Fruit fly (Drosophila melanogaster): ENCODE results near the gene CG7772.
"Not testable (repeated sequence)": the region's sequence is repeated elsewhere in the genome, so short reads cannot be mapped to it uniquely, and the experiment has no call there.

The CG7772 gene

dm6 chrX:17907184-17908006 lies at the start of gene CG7772, which contains the start of gene Vps4:
TSS of gene CG7772 (minus strand) at chrX:17907261.
TSS of gene Vps4 (plus strand) at chrX:17907692.
- TF ChIP-seq CG8478 (optimal IDR thresholded peaks at IDR 0.05) (no peak), CTCF (optimal IDR thresholded peaks at IDR 0.05) (no peak)

DNA sequence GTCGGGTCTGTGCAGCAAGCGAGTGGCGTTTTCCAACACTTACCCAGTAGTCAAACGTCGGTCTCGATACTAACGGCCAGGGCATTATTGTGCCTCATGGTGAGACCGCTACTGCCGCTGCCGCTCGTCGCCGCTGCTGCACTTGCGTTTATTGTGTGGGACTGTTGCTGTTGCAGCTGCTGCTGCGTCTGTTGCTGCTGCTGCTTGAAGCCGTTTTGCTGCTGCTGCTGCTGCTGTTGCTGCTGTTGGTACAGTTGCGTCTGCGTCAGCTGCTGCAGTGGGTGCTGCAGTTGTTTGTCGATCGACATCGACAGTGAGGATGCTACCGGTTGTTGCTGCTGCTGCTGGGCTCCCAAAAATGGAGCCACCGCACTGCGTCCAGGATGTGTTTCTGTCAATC lies 33.6 kb upstream of the CG7772 start:
- TF ChIP-seq CG8478 (optimal IDR thresholded peaks at IDR 0.05), result no peak
- TF ChIP-seq CTCF (optimal IDR thresholded peaks at IDR 0.05), result no peak

dm6 chrX:17924034-17924433 lies 17.0 kb upstream of the CG7772 start:
- TF ChIP-seq CG8478 (optimal IDR thresholded peaks at IDR 0.05) (no peak), CTCF (optimal IDR thresholded peaks at IDR 0.05) (no peak)

DNA sequence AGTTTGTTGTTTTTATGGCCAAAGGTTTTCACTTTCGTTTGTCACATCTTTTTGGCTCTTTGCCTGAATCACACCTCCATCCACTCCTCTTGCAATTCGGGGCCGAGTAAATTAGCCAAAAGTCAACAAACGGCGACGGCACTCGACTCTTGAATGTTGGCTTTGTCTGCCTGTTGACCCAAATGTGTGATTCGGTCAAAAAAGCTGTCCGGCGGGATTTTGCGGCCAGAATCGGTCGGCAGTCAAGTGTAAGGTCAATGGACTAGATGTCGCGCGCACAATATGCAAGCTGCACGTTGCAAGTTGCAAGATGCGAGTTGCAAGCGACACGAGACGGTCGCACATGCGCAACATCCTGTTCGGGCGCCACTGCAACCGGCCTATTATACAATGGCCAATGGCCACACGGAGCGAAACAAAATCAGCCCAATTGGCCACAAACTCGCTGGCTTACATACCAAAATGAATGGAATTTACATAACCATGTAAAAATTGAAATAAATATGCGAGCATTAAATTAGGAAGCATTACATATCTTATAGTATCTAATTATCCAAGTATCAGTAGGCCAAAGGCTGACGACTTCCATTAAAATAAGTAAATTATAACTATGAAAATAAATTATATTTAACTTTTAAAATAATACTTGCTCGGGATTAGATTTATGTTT lies 10.6 kb upstream of the CG7772 start:
- no peak for TF ChIP-seq CG8478 (optimal IDR thresholded peaks at IDR 0.05)
- TF ChIP-seq CTCF (optimal IDR thresholded peaks at IDR 0.05), result no peak

- TF ChIP-seq CTCF (optimal IDR thresholded peaks at IDR 0.05), result no peak
- TF ChIP-seq CG8478 (optimal IDR thresholded peaks at IDR 0.05), result no peak
Observed at dm6 chrX:17915929-17916328, 8.9 kb upstream of the CG7772 start.

DNA sequence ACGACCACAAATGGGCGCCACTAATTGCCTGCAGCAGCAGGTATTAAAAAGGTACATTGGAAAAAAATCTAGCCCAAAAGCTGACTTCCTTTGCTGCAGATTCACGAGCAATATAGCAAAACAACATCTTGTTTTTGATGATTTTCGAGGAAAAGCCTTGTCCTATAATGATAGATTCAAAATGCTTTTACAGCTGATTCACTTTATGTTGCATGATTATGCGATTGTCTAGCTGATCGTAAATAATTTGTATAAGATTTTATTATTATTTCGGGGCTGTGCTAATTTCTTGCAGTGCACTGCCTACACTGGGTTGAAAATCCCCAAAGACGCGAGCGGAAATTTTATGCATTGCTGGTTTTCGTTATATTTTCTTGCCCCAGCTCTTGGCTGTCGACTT lies 7.4 kb upstream of the CG7772 start:
- no peak for TF ChIP-seq CTCF (optimal IDR thresholded peaks at IDR 0.05)
- TF ChIP-seq CG8478 (optimal IDR thresholded peaks at IDR 0.05), result no peak

- TF ChIP-seq CTCF (optimal IDR thresholded peaks at IDR 0.05), result peak; percentile 43 to 58
- TF ChIP-seq CG8478 (optimal IDR thresholded peaks at IDR 0.05), result no peak
Observed at dm6 chrX:17912514-17912913, 5.5 kb upstream of the CG7772 start.

DNA sequence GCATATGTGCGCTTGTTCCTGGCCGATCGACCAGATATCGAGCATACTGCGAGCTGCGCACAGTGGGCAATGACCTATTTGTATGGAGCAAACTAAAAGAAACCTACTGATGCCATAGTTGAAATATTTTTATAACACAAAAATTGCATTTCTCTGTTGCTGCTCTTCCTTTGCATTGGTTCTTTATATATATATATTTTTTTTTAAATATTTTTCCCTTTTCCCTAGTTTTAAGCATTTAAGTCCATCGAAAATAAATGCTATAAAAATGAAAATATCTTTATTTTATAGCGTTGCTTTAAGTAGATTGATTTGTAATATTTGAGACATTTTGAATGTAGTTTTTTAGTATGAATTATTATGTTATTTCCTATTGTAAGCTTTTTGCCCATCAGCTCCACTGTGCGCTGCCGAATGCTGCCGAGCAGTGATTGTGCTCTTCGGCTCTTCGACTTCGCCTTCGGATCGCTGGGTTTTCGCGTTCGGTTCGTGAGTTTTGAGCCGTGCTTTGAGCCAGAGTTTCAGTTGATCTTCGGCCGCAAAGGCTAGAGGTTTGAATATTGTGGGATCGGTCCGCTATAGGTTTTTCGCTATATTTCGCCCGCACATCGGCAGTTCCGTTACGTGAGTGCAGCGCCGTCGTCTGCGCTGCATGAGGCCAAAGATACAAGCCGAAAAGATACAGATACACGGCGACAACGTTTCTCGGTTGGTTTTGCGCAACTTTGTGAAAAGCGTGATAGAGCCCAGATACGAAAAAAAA lies 4.1 kb upstream of the CG7772 start, which contains the start of gene CG6847:
Gene CG6847 (plus strand): TSS at position 522 of the 763 bp plus-strand sequence.
- no peak for TF ChIP-seq CG8478 (optimal IDR thresholded peaks at IDR 0.05)
- no peak for TF ChIP-seq CTCF (optimal IDR thresholded peaks at IDR 0.05)

DNA sequence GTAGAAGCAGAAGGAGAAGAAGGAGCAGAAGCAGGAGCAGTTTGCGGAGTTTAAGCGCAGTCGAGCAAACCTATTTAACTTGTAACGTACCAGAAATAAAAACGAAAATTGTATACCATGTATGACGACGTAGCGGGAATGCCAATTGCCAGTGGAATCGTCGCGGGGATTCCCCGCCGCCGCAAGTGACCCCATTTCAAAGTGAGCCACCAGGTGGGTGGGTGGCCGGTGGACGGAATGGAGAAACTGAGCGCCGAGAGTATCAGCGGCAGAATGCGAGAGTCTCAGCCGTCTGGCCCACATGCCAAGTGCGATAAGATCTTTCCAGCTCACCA lies 3.5 kb upstream of the CG7772 start:
- TF ChIP-seq CTCF (optimal IDR thresholded peaks at IDR 0.05) (no peak), CG8478 (optimal IDR thresholded peaks at IDR 0.05) (no peak)

DNA sequence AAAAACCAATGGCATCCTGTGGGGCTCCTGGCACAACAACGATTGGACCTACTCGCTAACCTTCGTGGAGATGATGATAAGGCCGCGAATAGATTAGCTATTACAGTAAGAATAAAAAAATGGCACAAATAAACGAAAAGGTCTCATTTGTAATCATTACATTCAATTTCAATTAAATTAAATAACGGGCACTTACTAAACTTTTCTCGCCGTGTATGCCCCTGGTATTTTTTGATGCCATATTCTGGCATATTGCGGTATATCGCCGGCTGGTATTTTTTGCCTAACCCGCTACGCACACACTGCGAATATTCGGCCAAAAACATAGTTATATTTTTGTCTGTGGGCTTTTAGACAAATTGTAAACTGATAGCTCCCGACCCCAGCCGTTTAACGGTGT lies 7.7 kb downstream of the CG7772 start, which contains the start of gene Gss2:
Gene Gss2 (plus strand): TSS at position 301 of the 400 bp plus-strand sequence.
- TF ChIP-seq CTCF, CG8478 (optimal IDR thresholded peaks at IDR 0.05): not testable (repeated sequence)

DNA sequence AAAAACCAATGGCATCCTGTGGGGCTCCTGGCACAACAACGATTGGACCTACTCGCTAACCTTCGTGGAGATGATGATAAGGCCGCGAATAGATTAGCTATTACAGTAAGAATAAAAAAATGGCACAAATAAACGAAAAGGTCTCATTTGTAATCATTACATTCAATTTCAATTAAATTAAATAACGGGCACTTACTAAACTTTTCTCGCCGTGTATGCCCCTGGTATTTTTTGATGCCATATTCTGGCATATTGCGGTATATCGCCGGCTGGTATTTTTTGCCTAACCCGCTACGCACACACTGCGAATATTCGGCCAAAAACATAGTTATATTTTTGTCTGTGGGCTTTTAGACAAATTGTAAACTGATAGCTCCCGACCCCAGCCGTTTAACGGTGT lies 17.8 kb downstream of the CG7772 start, which contains the start of gene Gss1:
Gene Gss1 (plus strand): TSS at position 301 of the 400 bp plus-strand sequence.
- TF ChIP-seq CTCF, CG8478 (optimal IDR thresholded peaks at IDR 0.05): not testable (repeated sequence)

DNA sequence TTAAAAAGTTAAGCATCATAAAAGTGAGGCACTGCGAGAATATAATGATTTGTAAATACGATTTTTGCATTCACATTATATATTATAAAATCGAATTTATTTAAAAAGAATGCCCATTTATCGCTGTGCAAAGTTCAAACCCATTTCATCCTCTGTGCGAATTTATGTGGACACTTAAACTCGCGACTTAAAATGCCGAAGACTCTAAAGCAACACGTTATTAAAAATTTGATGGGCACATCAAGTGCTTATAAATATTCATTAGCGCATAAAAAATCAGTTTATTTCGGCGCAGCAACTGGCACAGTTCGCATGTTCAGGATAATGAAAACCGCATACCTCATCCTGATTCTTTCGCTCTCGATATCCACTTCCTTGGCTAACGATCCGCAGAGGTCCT lies 19.2 kb downstream of the CG7772 start, which contains the start of gene CG6788:
Gene CG6788 (plus strand): TSS at position 301 of the 400 bp plus-strand sequence.
- no peak for TF ChIP-seq CG8478 (optimal IDR thresholded peaks at IDR 0.05)
- no peak for TF ChIP-seq CTCF (optimal IDR thresholded peaks at IDR 0.05)

DNA sequence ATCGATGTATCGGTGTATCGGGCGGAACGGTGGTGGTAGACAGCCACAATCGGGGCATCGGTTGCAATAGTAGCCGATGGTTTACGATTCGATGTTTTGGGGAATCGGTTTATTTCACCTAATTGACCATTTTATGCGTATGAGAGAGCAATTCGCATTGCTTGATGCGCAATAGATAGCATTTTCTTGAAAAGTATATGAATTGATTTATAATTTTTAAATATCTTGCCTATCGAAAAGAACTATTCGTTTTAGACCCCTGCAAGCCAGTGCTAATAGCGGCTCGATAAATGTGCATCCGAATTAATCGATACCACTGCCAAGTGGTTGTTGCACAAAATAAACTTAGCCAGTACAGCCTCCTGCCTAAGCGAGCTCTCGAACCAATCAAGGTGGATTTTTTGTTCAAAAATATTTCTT lies 19.8 kb downstream of the CG7772 start, which contains the start of gene mnb:
Gene mnb (minus strand): TSS at position 15 of the 420 bp plus-strand sequence.
- no peak for TF ChIP-seq CG8478 (optimal IDR thresholded peaks at IDR 0.05)
- TF ChIP-seq CTCF (optimal IDR thresholded peaks at IDR 0.05), result peak; percentile 24 to 58

- TF ChIP-seq CG8478 (optimal IDR thresholded peaks at IDR 0.05) (no peak), CTCF (optimal IDR thresholded peaks at IDR 0.05) (no peak)
Observed at dm6 chrX:17886449-17887207, 20.4 kb downstream of the CG7772 start.
